Worm (Caenorhabditis elegans) whole organism, L3 larva: ENCODE data around the gene lelo-4.

Experiments used
- pqm-1 ChIP-seq: fragments of 150-350 bp; optimal IDR thresholded peaks from 2 replicates; lab custom pipeline; 2017; ENCODE audit warnings: missing biosample characterization, missing genetic modification characterization, inconsistent platforms
- zag-1 ChIP-seq: fragments of 150-350 bp; optimal IDR thresholded peaks from 2 replicates; lab custom pipeline; 2014; ENCODE audit warnings: missing biosample characterization, missing genetic modification characterization

DNA sequence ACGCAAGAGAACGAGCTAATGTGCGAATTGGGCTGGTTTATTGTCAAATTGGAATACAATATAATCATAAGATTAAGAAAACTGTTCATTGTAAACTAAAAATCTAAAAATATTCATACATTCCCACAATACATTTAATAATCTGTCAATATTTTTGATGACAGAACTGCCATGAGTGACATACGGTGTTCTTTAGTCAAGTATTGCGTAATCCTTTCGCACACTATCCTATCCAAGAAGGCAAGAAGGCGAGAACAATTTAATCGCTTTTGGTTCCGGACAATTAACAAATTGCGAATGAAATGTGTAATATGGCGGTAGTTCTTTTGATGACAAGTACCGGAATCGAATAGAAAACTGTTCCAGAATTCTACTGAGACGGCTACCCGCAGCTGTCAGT lies 20.2 kb downstream of the lelo-4 start:
- TF ChIP-seq pqm-1 (tag; lab: Kevin White, UChicago) (no peak), zag-1 (tag; lab: Kevin White, UChicago) (no peak)
